Worm (Caenorhabditis elegans) whole organism, L3 larva: Measurements from ENCODE around the gene C54E10.6.

Experiments used
- daf-12 ChIP-seq: fragments of 150-350 bp; optimal IDR thresholded peaks from 2 replicates; lab custom pipeline; 2014; ENCODE audit warnings: missing biosample characterization, missing genetic modification reagents, missing genetic modification characterization
- fos-1 ChIP-seq: fragments of 150-350 bp; optimal IDR thresholded peaks from 2 replicates; lab custom pipeline; 2014; ENCODE audit warnings: missing biosample characterization, missing genetic modification characterization
- nhr-77 ChIP-seq: fragments of 150-350 bp; optimal IDR thresholded peaks from 2 replicates; lab custom pipeline; 2014; ENCODE audit warnings: missing biosample characterization, missing genetic modification characterization
- unc-39 ChIP-seq: sonication (generic microtip); optimal IDR thresholded peaks from 4 replicates; lab custom pipeline; 2017; ENCODE audit warnings: missing biosample characterization, missing genetic modification characterization

- TF ChIP-seq daf-12 (tag; lab: Kevin White, UChicago) (no peak), fos-1 (tag; lab: Kevin White, UChicago) (no peak), nhr-77 (tag; lab: Kevin White, UChicago) (no peak), unc-39 (tag; lab: Kevin White, UChicago) (no peak)
Measured at ce11 chrV:18811360-18811759, 2.8 kb upstream of the C54E10.6 start, which contains the start of gene C54E10.7.
